Fruit fly (Drosophila melanogaster) whole organism: ENCODE results near the gene CD98hc.

Source experiments
- CG8478 ChIP-seq: fragments of >200 bp; optimal IDR thresholded peaks from 2 replicates; lab custom pipeline; 2018; ENCODE audit warnings: inconsistent platforms
- Dll ChIP-seq: fragments of >200 bp; optimal IDR thresholded peaks from 2 replicates; lab custom pipeline; 2017
- EcR ChIP-seq, 2 experiments: fragments of >200 bp; optimal IDR thresholded peaks; 2 replicates each; lab custom pipeline; 2017; ENCODE audit warnings: missing biosample characterization in 2 of 2, missing genetic modification characterization in 2 of 2, missing genetic modification reagents in 2 of 2
- pan ChIP-seq: fragments of >200 bp; optimal IDR thresholded peaks from 2 replicates; lab custom pipeline; 2017
- psq ChIP-seq: fragments of >200 bp; optimal IDR thresholded peaks from 2 replicates; lab custom pipeline; 2017
- usp ChIP-seq: fragments of >200 bp; optimal IDR thresholded peaks from 2 replicates; lab custom pipeline; 2017; ENCODE audit warnings: missing biosample characterization, missing genetic modification characterization, mixed read lengths

The CD98hc gene

DNA sequence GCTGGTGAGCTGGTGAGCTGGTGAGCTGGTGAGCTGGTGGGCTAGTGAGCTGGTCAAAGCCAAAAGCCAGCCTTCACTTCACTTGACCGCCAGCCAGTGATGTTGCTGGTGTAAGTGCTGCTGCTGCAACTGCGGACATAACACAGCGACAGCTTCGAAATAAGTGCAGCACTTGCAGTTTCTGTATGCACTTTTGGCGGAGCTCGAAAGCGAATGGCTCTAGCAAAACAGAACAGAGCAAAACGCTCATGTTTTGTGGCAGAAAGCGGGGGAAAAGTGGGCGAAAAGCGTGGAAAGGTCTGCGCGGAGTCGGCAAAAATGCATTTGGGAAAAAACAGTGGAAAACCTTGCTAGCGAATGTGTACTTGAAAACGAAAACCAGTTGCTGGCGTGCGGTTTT is 16.4 kb upstream of the CD98hc start:
- no peak for TF ChIP-seq usp (GFP tag; lab: Kevin White, UChicago)

DNA sequence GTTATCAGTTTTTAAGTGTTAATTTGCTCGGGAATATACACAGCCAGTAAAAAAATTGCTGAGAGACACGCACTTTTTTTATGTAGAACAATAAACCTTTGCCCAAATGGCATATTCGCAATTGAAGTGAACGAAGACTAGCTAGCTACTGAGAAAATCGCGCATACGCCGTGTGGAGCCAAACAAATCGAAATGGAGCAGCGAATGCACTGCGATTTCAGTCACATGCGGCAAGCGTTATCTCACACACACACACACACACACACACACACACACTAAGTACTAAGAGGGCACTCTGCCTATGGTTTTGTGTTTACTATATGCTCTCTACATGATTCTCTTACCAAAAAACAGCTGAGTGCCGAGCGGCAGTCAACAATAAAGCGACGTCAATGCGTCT is 15.3 kb upstream of the CD98hc start:
- TF ChIP-seq Dll (lab: Kevin White, UChicago) (peak; percentile 34), psq (lab: Kevin White, UChicago) (no peak)

DNA sequence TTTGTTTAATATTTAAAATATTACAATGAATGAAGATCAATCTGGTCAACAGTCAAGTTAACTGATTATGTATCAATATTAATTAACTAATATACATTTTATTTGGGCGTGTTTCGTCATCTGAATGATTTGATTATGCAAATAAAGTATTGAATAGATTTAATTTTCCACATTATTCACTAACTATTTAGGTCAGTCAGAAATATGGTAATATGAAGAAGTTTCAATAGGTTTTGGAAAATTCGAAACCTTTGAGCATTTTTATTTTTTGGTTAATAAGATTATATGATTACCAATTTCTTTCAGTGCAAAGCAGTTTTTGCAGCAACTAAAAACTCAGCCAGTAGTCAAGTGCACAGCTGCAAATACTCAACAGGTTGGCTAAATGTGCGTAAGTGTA is 13.9 kb upstream of the CD98hc start:
- TF ChIP-seq usp (GFP tag; lab: Kevin White, UChicago) (no peak), psq (lab: Kevin White, UChicago) (no peak), CG8478 (lab: Kevin White, UChicago) (no peak), EcR (GFP tag; optimal IDR thresholded peaks at IDR 0.05; lab: Kevin White, UChicago) (no peak)

DNA sequence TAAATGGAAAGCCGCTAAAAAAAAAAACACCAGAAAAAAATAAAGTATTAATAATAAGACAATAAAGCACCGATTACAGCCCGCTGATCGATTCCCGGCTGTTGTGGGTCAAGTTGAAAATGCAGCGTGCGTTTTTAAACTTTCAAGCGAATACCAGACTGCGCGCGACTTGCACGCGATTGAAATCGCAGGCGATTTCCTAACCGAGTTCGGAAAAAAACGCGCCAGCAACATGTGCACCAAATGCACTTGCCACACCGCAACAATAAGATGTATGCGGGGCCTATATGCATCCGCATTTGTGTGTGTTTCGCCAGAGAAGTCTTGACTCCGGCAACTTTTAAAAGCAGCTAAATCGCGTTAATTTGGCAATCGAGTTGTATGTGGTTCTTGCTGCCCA is 13.2 kb upstream of the CD98hc start:
- TF ChIP-seq CG8478 (lab: Kevin White, UChicago) (no peak), pan (lab: Kevin White, UChicago) (no peak), EcR (GFP tag; optimal IDR thresholded peaks at IDR 0.05; lab: Kevin White, UChicago) (no peak), Dll (lab: Kevin White, UChicago) (no peak), usp (GFP tag; lab: Kevin White, UChicago) (no peak), psq (lab: Kevin White, UChicago) (no peak)

DNA sequence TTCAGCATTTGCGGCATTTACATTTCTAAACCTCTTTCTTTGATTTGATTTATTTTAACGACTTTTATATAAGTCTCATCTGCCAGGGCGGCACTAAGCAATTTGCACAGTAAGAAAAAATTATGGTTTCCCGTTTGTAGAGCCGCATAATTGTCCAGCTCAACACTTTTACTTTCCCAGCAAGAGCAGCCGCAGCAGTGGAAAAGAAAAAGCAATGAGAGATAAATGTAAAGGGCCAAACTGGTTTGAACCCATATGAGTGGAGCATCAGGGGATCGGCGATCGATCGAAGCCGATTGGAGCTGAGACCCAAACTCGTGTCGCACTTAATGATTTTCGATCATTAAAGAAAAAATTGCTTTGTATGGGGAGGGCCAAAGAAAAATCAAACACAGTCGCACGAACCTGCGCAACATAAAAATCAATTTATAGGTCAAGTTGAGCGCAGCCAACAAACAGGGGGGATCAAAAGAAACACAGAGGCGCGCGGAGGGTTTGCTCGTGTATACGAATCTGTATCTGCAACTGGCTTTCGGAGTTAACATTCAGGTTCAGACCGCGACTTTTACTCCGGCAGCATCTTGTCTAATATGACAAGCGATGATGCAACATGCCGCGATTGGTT is 12.7 kb upstream of the CD98hc start:
- TF ChIP-seq usp (GFP tag; lab: Kevin White, UChicago) (no peak), pan (lab: Kevin White, UChicago) (no peak), CG8478 (lab: Kevin White, UChicago) (no peak), Dll (lab: Kevin White, UChicago) (no peak), psq (lab: Kevin White, UChicago) (no peak), EcR (GFP tag; optimal IDR thresholded peaks at IDR 0.05; lab: Kevin White, UChicago) (no peak)

DNA sequence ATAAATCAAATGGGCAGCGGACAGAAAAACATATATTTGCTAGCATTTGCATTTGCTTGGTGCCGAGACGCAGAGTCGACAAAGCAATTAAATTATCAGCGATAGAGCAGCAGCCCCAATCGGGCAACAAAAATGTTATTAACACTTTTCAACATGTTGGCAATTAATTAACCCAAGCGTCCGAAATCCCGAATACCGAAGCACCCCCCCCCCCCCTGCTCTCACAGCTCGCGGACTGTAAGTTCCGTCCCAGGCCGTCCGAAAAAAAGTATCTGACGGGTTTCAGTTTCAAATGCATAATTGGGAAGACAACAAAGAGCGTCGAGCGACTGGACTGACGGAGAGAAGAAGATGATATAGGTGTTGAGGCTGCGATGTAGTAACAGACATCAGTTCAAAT is 12.0 kb upstream of the CD98hc start:
- TF ChIP-seq pan (lab: Kevin White, UChicago) (no peak), usp (GFP tag; lab: Kevin White, UChicago) (no peak), EcR (GFP tag; optimal IDR thresholded peaks at IDR 0.05; lab: Kevin White, UChicago) (no peak), psq (lab: Kevin White, UChicago) (no peak), CG8478 (lab: Kevin White, UChicago) (no peak), Dll (lab: Kevin White, UChicago) (no peak)

DNA sequence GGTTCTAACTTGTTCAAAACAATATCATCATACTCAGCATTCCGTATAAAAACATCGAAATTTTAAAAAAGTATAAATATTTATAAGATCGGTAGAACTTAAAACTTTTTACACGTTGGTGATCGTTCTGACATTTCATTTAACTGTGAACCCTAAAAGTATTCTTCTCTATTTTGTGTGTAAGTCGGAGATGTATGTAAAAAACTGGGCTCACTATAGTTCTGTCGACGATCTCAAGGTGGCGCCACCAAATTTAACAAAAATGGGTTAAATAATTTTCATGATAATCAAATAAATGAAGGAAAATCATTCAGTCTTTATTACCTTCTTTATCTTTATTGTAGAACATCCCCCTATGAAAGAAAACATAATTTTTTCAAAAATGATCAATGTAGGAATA is 3.2 kb upstream of the CD98hc start:
- TF ChIP-seq usp (GFP tag; lab: Kevin White, UChicago) (no peak), psq (lab: Kevin White, UChicago) (no peak)

DNA sequence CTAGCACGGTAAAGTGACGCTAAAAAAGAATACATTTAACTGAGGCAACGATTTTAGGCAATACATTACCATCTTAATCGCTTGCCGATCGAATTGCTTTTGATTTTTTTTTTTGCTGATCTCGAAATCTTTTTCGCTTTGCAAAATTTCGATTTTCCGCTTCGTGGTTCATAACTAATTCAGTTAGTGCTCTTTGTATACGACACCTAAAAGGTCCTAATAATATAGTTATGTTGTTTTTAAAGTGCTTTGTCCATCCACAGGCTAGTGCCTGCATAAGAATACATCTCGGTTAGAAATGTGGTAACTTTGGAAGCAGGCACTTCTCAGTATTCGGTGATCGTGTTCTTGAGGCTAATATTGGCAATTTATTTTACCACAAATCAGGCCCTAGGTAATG is 2.0 kb upstream of the CD98hc start, which contains the start of gene Sfp84E:
TSS of gene Sfp84E (minus strand) at position 101 of the 400 bp plus-strand sequence.
- TF ChIP-seq usp (GFP tag; lab: Kevin White, UChicago), result no peak
- no peak for TF ChIP-seq CG8478 (lab: Kevin White, UChicago)
- no peak for TF ChIP-seq Dll (lab: Kevin White, UChicago)
- no peak for TF ChIP-seq pan (lab: Kevin White, UChicago)
- no peak for TF ChIP-seq psq (lab: Kevin White, UChicago)
- TF ChIP-seq EcR (GFP tag; optimal IDR thresholded peaks at IDR 0.05; lab: Kevin White, UChicago), result no peak

DNA sequence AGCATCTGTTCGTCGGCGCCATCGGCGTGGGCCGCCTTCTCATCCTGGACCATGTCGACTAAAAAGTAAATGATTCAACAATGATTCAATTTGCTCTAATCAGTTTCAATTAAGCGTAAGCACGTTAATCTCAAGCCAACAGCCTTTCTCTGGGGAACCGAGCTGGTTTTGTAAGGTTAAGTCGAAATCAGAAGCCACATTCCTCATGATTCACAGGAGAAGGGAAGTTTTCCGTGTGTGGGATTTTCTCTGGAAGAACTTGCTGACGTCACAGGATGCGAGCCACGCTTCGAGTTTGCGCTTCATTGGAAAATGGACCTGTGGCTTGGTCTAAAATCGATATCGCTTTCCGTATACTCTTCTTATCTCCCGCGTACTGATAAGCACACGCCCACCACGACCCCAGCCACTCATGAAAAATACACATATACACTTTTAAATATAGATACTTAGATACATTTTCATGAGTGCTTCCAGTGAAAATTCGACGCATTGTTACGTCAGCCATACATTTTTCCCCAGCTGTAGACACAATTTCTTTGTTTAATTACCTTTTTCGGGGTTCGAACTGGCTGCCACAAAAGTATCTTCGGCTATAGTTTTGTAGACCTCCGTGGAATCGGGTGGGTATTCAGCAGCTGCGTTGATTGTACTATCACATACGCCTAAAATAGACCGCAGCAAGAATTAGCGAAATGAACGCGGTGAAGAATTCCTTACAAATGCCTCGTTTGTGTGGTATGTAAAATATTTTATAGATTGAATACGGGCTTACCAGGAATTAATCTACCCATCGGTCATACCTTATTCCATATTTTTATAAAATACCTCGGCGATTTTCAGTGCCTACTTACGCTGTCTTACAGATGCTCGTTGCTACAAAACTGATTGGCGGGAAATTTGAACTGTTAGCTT is 960 bp downstream of the CD98hc start:
- TF ChIP-seq psq (lab: Kevin White, UChicago), result no peak

DNA sequence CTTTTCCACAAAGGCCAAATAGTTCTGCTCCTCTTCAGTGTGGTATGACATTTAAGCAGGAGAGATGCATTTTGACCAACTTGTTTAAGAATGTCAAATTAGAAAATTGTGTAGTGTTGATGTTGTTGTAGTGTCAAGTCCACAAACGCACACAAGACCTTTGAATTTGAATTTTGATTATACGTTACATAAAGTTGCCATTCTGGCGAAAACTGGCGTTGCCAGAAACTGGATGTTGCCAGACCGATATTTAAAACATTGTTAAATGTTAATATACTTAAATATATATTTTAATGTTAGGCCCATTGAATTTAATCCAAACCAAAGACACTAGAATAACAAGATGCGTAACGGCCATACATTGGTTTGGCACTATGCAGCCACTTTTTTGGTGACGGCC is 5.2 kb downstream of the CD98hc start:
- no peak for TF ChIP-seq usp (GFP tag; lab: Kevin White, UChicago)
- TF ChIP-seq psq (lab: Kevin White, UChicago), result no peak
- no peak for TF ChIP-seq CG8478 (lab: Kevin White, UChicago)
- TF ChIP-seq pan (lab: Kevin White, UChicago), result no peak
- TF ChIP-seq Dll (lab: Kevin White, UChicago), result no peak
- no peak for TF ChIP-seq EcR (GFP tag; optimal IDR thresholded peaks at IDR 0.05; lab: Kevin White, UChicago)

DNA sequence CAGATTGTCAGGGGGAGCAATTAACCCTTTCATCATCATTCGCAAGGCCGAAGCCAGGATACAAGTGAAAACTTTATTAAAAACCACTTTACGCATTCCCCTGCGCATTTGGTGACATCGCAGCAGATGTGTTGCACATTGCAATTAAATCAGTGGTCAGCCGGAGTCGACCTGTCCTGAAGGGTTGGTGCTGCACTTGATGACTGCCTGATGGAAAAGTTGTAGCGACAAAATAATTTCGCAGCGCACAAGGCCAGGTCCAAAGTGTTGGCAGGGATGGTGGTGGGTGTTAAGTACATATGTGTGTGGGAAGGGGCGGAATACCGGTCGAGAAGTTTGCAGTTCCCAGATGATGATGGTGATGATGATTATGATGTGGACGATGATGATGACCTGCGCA is 6.0 kb downstream of the CD98hc start:
- TF ChIP-seq EcR (GFP tag; optimal IDR thresholded peaks at IDR 0.05; lab: Kevin White, UChicago), result no peak
- TF ChIP-seq Dll (lab: Kevin White, UChicago), result no peak
- TF ChIP-seq pan (lab: Kevin White, UChicago), result no peak
- TF ChIP-seq psq (lab: Kevin White, UChicago), result no peak
- no peak for TF ChIP-seq usp (GFP tag; lab: Kevin White, UChicago)
- TF ChIP-seq CG8478 (lab: Kevin White, UChicago), result no peak

DNA sequence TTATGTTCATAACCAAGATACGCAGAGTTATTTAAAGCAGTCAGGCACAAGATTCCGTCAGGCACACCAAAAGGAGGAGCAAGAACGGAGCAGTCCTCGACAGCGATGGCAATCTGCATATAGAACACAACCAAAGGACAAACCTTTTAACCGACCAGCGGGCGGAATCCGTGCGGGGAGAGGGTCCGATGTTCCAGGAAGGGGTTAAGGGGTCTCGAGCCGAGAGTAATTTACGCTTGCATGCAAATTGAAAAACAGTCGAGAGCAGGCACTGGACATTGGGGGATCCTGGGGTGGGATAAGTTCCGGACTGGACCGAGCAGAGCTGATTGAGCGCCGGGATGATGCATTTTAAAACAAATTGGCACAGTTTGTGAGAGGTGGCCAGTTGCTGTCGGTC is 7.6 kb downstream of the CD98hc start:
- TF ChIP-seq Dll (lab: Kevin White, UChicago) (peak; percentile 3), EcR (GFP tag; optimal IDR thresholded peaks at IDR 0.05; lab: Kevin White, UChicago) (no peak)
